Fruit fly (Drosophila melanogaster): ENCODE measurements around the gene RpL27A.

RpL27A gene

dm6 chr2L:4458119-4459056 is at the start of gene RpL27A:
Gene RpL27A (minus strand): TSS chr2L:4458364.
- TF ChIP-seq noc (tag; optimal IDR thresholded peaks at IDR 0.05): peak; percentile 45

DNA sequence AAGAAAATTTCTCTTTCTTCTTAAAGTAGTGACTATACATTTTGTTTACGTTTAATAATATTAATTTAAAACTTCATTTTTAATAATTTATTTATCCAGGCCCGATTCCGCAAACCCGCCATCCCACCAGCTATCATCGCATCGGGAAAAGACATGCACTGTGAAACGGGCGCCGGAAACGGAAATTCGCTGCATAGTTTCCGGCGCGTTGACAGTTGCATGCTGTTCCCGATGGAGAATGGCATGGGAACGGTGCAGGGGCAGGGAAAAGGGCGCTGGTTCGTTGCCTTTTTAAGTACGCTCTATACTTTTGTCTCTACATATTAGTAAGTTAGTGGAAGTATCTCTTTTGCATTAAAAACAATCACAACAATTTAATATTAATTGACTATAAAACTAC is 19.8 kb upstream of the RpL27A start:
- TF ChIP-seq noc (tag; optimal IDR thresholded peaks at IDR 0.05): no peak

DNA sequence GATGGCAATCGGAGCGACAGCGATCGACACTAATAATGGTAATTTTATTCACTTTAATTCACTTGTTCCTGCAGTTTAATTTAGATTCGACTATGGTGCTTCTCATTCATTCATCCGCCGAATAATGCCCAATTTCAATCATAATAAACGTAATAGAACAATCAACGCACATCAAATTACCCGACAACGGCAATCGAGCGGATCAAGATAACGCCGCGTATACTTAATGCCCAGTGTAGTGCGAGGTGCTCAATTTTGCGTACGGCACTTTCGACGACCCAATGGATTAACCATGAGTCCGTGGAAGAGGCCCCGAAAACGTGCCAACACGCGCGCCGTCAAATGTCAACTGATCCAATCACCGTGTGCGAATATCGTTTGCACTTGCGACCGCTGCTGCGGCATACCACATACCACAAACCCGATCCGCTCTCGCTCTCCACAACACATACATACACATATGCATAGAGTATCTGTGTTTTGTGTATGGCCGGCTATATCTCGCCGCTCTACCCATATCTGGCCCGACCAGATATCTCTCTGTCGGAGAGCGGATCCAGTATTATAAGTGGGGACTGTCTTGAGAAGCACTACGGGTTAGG is 18.6 kb upstream of the RpL27A start, which contains the start of gene ine:
TSS of gene ine (minus strand) at position 351 of the 602 bp plus-strand sequence.
- TF ChIP-seq noc (tag; optimal IDR thresholded peaks at IDR 0.05): peak; percentile 2

DNA sequence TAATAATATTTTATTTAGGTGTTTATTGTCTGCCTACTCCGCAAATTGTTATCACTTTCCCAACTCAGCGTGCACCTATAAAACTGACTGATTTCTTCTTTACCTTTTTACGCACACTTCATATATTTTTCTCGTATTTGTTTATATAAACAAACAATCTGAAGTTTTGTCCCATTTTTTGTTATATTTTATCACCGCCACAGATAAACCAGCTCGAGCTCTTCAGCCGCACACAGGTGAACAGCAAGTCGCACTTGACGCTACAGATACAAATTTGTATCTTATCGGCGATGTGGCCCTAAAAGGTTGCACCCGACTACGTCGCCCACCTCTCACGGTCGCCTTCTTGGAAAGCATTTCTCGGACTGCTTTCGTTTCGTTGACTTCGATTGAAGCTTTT is 17.3 kb upstream of the RpL27A start:
- peak; percentile 78 for TF ChIP-seq noc (tag; optimal IDR thresholded peaks at IDR 0.05)

DNA sequence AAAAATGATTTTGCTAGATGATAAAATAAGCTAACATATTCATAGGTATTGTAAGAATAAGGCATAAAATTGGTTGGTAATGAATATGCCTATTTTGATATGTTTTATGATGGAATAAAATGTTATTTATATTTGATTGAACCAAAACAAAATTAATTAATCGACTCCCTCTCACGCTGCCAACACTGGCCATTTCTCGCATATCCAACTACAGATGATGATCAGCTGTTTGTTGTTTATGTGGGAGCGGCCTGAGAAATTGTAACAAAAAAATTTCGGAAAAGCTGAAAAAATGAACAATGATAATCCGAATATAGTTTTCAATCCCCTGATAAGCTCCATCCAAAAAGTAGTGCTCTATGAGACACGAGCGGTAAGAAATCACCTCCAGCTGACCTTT is 6.8 kb upstream of the RpL27A start, which contains the start of gene FIG4:
TSS of gene FIG4 (plus strand) at position 229 of the 400 bp plus-strand sequence.
- TF ChIP-seq noc (tag; optimal IDR thresholded peaks at IDR 0.05): no peak

DNA sequence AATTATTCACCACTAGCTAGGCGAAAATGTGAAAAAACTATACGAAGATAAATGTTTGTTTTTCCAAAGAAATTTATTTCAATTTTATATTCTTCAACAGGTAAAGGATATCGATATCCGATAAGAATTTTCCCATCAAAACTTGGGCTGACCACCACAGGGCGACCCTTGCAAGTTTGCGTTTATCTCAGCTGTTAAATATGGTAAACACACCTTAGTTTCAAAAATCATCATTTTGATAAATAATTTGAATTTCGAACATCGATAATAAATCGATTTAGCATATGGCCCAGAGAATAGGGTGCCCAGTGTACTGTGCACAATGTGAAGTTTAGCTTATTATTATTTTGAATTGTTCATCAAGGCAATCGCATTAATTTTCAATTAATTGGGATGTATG is 5.2 kb upstream of the RpL27A start, which contains the start of the genes CG15443 and Paris:
TSS of gene CG15443 (minus strand) at position 125 of the 400 bp plus-strand sequence.
TSS of gene Paris (plus strand) at position 289 of the 400 bp plus-strand sequence.
- no peak for TF ChIP-seq noc (tag; optimal IDR thresholded peaks at IDR 0.05)

- TF ChIP-seq noc (tag; optimal IDR thresholded peaks at IDR 0.05): peak; percentile 56
Observed at dm6 chr2L:4459543-4459942, 1.4 kb upstream of the RpL27A start, which contains the start of the genes mRpL27 and CG15435. Gene mRpL27 (minus strand): TSS chr2L:4459638. Gene CG15435 (plus strand): TSS chr2L:4459729.

dm6 chr2L:4456539-4456994 is 1.6 kb downstream of the RpL27A start, which contains the start of gene Gs1l:
Gene Gs1l (minus strand): TSS chr2L:4456807.
- no peak for TF ChIP-seq noc (tag; optimal IDR thresholded peaks at IDR 0.05)

- TF ChIP-seq noc (tag; optimal IDR thresholded peaks at IDR 0.05): no peak
Observed at dm6 chr2L:4454009-4454689, 4.0 kb downstream of the RpL27A start, which contains the start of the genes Secp43 and ND-B8. Gene Secp43 (minus strand): TSS chr2L:4454453. Gene ND-B8 (plus strand): TSS chr2L:4454626.

- TF ChIP-seq noc (tag; optimal IDR thresholded peaks at IDR 0.05): no peak
Observed at dm6 chr2L:4452798-4453197, 5.4 kb downstream of the RpL27A start, which contains the start of gene CG15439. Gene CG15439 (minus strand): TSS chr2L:4453038.

DNA sequence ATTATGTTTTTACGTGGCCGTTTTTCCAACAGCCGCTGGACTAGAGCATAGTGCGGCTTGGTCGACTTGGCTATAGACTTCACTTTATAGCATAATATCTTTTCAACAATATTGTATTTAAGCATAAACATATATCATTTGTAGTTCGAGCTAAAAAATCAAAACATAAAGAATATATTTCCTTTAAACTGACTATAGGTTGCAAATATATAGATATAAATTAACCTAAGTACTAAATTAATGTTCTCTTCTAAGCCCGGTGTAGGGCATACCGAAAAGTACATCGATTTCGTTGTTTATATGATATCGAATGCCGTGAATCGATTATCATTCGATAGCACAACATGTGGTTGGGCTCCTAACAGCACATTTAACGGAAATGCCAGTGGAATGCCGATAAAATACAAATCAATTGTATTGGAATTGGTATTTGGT is 9.6 kb downstream of the RpL27A start, which contains the start of gene MFS18:
TSS of gene MFS18 (minus strand) at position 54 of the 435 bp plus-strand sequence.
- TF ChIP-seq noc (tag; optimal IDR thresholded peaks at IDR 0.05): peak; percentile 91

DNA sequence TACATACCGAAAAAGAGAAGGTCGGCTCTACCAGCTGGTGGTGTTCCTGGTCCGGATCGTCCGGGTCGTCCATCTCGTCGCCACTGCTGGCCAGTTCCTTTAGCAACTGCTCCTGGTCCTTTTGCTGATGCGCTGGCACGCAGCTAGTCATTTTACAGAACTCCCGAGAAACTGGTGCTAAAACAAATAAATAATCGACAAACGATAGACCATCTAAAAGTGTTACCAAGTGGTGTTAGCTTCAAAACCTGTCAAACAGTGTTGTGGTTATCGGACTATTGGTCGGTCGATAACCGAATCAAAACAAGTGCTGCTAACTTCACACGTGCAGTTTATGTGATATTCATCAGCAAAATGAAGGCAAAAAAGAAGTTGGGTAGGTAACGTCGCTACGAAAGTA is 13.7 kb downstream of the RpL27A start, which contains the start of the genes morgue and Elp3:
TSS of gene morgue (minus strand) at position 224 of the 400 bp plus-strand sequence.
TSS of gene Elp3 (plus strand) at position 276 of the 400 bp plus-strand sequence.
- TF ChIP-seq noc (tag; optimal IDR thresholded peaks at IDR 0.05): no peak

DNA sequence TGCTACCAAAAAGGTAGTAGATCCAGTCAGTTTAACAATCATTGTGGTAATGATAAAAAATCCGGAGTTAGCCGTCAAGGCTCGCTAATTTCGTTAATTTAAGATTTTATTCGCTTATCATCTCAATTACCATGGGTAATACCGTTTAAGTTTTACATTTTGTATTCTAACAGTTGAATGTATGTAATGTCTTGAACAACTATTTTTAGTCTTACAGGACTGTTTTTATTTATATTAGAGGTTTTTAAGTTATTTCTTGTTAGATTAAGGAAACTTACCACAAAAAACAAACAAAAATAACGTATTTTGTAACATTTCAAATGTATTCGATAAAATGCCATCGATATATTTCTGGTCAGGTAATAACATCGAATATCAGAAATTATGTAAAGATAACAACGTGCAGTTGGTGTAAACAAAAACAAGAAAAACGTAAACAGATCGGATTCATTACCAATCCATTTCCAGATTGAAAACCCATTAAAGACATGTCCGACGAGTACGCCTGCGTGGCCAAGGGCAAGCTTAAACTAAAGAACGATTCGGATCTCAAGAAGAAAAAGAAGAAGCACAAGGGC is 16.1 kb downstream of the RpL27A start, which contains the start of the genes Sfp24F and CG15432:
TSS of gene Sfp24F (minus strand) at position 51 of the 578 bp plus-strand sequence.
TSS of gene CG15432 (plus strand) at position 311 of the 578 bp plus-strand sequence.
- TF ChIP-seq noc (tag; optimal IDR thresholded peaks at IDR 0.05): no peak

Data from whole organism, larva.